Fruit fly (Drosophila melanogaster) whole organism, embryonic: ENCODE results near the gene Ppcs.

Source experiments
- CG10147 ChIP-seq: fragments of 200-800 bp; sonication (Bioruptor generic); optimal IDR thresholded peaks from 2 replicates; lab custom pipeline; 2019; ENCODE audit warnings: missing biosample characterization, mild to moderate bottlenecking, missing genetic modification characterization, moderate library complexity
- CG11247 ChIP-seq: fragments of 200-800 bp; sonication (Bioruptor generic); IDR thresholded peaks from 2 replicates; pipeline ENCODE4 v1.3.6; 2022; ENCODE audit warnings: missing biosample characterization, missing genetic modification characterization
- CG15514 ChIP-seq: fragments of 200-800 bp; sonication (Bioruptor generic); optimal IDR thresholded peaks from 3 replicates; lab custom pipeline; 2017; ENCODE audit warnings: missing biosample characterization, missing genetic modification characterization, mild to moderate bottlenecking, moderate library complexity, missing genetic modification reagents
- CG1603 ChIP-seq: fragments of 200-800 bp; sonication (Bioruptor generic); optimal IDR thresholded peaks from 2 replicates; lab custom pipeline; 2019; ENCODE audit warnings: missing biosample characterization, mild to moderate bottlenecking, missing genetic modification characterization, moderate library complexity
- CG17385 ChIP-seq: fragments of 200-800 bp; sonication (Bioruptor generic); optimal IDR thresholded peaks from 3 replicates; lab custom pipeline; 2018; ENCODE audit warnings: missing biosample characterization, mild to moderate bottlenecking, missing genetic modification characterization
- CG6272 ChIP-seq: fragments of 200-800 bp; sonication (Bioruptor generic); IDR thresholded peaks from 2 replicates; pipeline ENCODE4 v1.3.6; 2022; ENCODE audit warnings: missing biosample characterization, missing genetic modification characterization
- CG7928 ChIP-seq: fragments of 200-800 bp; sonication (Bioruptor generic); optimal IDR thresholded peaks from 2 replicates; lab custom pipeline; 2017; ENCODE audit warnings: missing biosample characterization, mild to moderate bottlenecking, missing genetic modification characterization
- CG7963 ChIP-seq: fragments of 200-800 bp; sonication (Bioruptor generic); IDR thresholded peaks from 3 replicates; pipeline ENCODE4 v1.3.6; 2022; ENCODE audit warnings: missing biosample characterization, missing genetic modification characterization; ENCODE audit not compliant: partially characterized antibody
- Nf-YB ChIP-seq: fragments of 200-800 bp; sonication (Bioruptor generic); optimal IDR thresholded peaks from 3 replicates; lab custom pipeline; 2019; ENCODE audit warnings: missing biosample characterization, mild to moderate bottlenecking, missing genetic modification characterization, moderate library complexity
- abd-A ChIP-seq: fragments of 200-800 bp; sonication (Bioruptor generic); optimal IDR thresholded peaks from 3 replicates; lab custom pipeline; 2019; ENCODE audit warnings: missing biosample characterization, mild to moderate bottlenecking, missing genetic modification characterization, moderate library complexity
- zen2 ChIP-seq: fragments of 200-800 bp; sonication (Bioruptor generic); IDR thresholded peaks from 3 replicates; pipeline ENCODE4 v1.3.6; 2022; ENCODE audit warnings: missing biosample characterization, missing genetic modification characterization; ENCODE audit not compliant: partially characterized antibody

DNA sequence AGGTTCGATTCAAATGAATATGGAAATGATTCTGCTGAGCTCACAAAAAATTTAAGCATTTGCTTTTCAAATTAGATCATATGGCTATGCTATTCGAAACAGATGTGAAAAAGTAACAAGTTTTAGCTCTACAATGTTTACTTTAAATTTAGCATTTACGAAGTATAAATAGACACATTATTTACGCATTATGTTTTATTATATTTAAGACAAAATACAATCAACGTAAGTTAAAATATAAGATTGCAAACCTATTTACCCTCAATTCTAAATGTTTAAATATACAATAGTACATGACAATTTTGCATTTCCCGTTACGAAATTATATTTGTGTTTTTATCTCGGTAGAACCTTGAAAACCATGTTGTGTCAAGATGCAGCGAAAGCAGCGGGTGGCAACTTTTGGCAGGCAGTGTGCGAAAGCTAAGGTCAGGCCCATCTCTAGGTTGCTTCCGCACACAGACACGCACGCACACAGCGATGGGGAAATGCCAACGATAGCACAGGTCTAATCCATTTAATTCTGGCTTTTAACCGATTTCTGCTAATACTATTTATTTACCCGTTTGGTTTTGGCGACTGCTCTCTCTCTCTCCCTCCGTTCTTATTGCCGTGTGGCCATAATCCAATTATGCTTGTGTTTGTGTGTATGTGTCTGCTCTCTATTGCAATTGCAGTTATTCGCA, 54.4 kb downstream of the Ppcs start:
- TF ChIP-seq CG11247 (no peak), zen2 (GFP tag; lab: Robert Waterston, UW) (no peak), CG7963 (0 out of 3 replicates have a peak, but pooled peaks have one; percentile 43), abd-A (tag; lab: Kevin White, UChicago) (no peak), CG15514 (GFP tag; lab: Kevin White, UChicago) (peak; percentile 7), CG10147 (GFP tag; lab: Kevin White, UChicago) (no peak), CG6272 (no peak), CG17385 (GFP tag; lab: Kevin White, UChicago) (peak; percentile 35), CG1603 (tag; lab: Kevin White, UChicago) (peak; percentile 16), CG7928 (GFP tag; lab: Kevin White, UChicago) (no peak), Nf-YB (GFP tag; lab: Kevin White, UChicago) (no peak)
